Fruit fly (Drosophila melanogaster) whole organism, embryonic: ENCODE data around the gene Aatf.

ENCODE experiments used
- B-H2 ChIP-seq: fragments of 200-800 bp; sonication (Bioruptor generic); optimal IDR thresholded peaks from 2 replicates; lab custom pipeline; 2018; ENCODE audit warnings: missing biosample characterization, mild to moderate bottlenecking, missing genetic modification characterization
- Bgb ChIP-seq: fragments of 200-800 bp; sonication (Bioruptor generic); IDR thresholded peaks from 2 replicates; pipeline ENCODE4 v1.3.6; 2022; ENCODE audit warnings: missing biosample characterization, missing genetic modification characterization; ENCODE audit not compliant: partially characterized antibody
- CG12659 ChIP-seq: fragments of 200-800 bp; sonication (Bioruptor generic); optimal IDR thresholded peaks from 3 replicates; lab custom pipeline; 2017; ENCODE audit warnings: mild to moderate bottlenecking, missing biosample characterization, missing genetic modification reagents, missing genetic modification characterization
- CG12769 ChIP-seq: fragments of 200-800 bp; sonication (Bioruptor generic); optimal IDR thresholded peaks from 2 replicates; lab custom pipeline; 2019; ENCODE audit warnings: missing biosample characterization, mild to moderate bottlenecking, missing genetic modification characterization, moderate library complexity
- CG14014 ChIP-seq: fragments of 200-800 bp; sonication (Bioruptor generic); IDR thresholded peaks from 2 replicates; pipeline ENCODE4 v1.3.6; 2022; ENCODE audit warnings: missing biosample characterization, missing genetic modification characterization
- CG15479 ChIP-seq: fragments of 200-800 bp; sonication (Bioruptor generic); optimal IDR thresholded peaks from 3 replicates; lab custom pipeline; 2019; ENCODE audit warnings: missing biosample characterization, mild to moderate bottlenecking, missing genetic modification characterization, moderate library complexity
- CG17385 ChIP-seq: fragments of 200-800 bp; sonication (Bioruptor generic); optimal IDR thresholded peaks from 3 replicates; lab custom pipeline; 2018; ENCODE audit warnings: missing biosample characterization, mild to moderate bottlenecking, missing genetic modification characterization
- CG2129 ChIP-seq: fragments of 200-800 bp; sonication (Bioruptor generic); IDR thresholded peaks from 2 replicates; pipeline ENCODE4 v1.3.6; 2022; ENCODE audit warnings: missing biosample characterization, missing genetic modification characterization; ENCODE audit not compliant: partially characterized antibody
- CG4328 ChIP-seq: fragments of 200-800 bp; sonication (Bioruptor generic); optimal IDR thresholded peaks from 3 replicates; lab custom pipeline; 2017; ENCODE audit warnings: missing biosample characterization, missing genetic modification reagents, missing genetic modification characterization
- CG7928 ChIP-seq: fragments of 200-800 bp; sonication (Bioruptor generic); optimal IDR thresholded peaks from 2 replicates; lab custom pipeline; 2017; ENCODE audit warnings: missing biosample characterization, mild to moderate bottlenecking, missing genetic modification characterization
- CG7963 ChIP-seq: fragments of 200-800 bp; sonication (Bioruptor generic); IDR thresholded peaks from 3 replicates; pipeline ENCODE4 v1.3.6; 2022; ENCODE audit warnings: missing biosample characterization, missing genetic modification characterization; ENCODE audit not compliant: partially characterized antibody
- CG8290 ChIP-seq, 3 experiments: fragments of 200-800 bp; sonication (Bioruptor generic); optimal IDR thresholded peaks; 2 replicates each; lab custom pipeline; 2016 to 2019; ENCODE audit warnings: missing biosample characterization in 3 of 3, missing genetic modification characterization in 3 of 3, mild to moderate bottlenecking in 2 of 3, moderate library complexity in 1 of 3
- CG8478 ChIP-seq: fragments of >200 bp; optimal IDR thresholded peaks from 2 replicates; lab custom pipeline; 2018
- CG9797 ChIP-seq: fragments of 200-800 bp; sonication (Bioruptor generic); optimal IDR thresholded peaks from 3 replicates; lab custom pipeline; 2018; ENCODE audit warnings: missing biosample characterization, mild to moderate bottlenecking, missing genetic modification characterization
- CTCF ChIP-seq: fragments of 200-800 bp; sonication (Bioruptor generic); optimal IDR thresholded peaks from 2 replicates; lab custom pipeline; 2017; ENCODE audit warnings: missing biosample characterization, mild to moderate bottlenecking, missing genetic modification characterization, moderate library complexity
- Dad ChIP-seq: fragments of 200-800 bp; sonication (Bioruptor generic); optimal IDR thresholded peaks from 3 replicates; lab custom pipeline; 2016; ENCODE audit warnings: missing biosample characterization, missing genetic modification characterization
- Dll ChIP-seq: fragments of 200-800 bp; sonication (Bioruptor generic); IDR thresholded peaks from 4 replicates; pipeline ENCODE4 v1.3.6; 2022; ENCODE audit warnings: missing biosample characterization, missing genetic modification characterization; ENCODE audit not compliant: partially characterized antibody
- E2f1 ChIP-seq: fragments of 200-800 bp; sonication (Bioruptor generic); IDR thresholded peaks from 2 replicates; pipeline ENCODE4 v1.3.6; 2022; ENCODE audit warnings: missing biosample characterization, missing genetic modification characterization
- GATAe ChIP-seq: fragments of 200-800 bp; sonication (Bioruptor generic); conservative IDR thresholded peaks from 2 replicates; pipeline ENCODE4 v1.3.6; 2022; ENCODE audit warnings: missing biosample characterization, missing genetic modification characterization
- HmgD ChIP-seq: fragments of 200-800 bp; sonication (Bioruptor generic); optimal IDR thresholded peaks from 3 replicates; lab custom pipeline; 2016; ENCODE audit warnings: missing biosample characterization, missing genetic modification characterization
- Hr3 ChIP-seq: fragments of 200-800 bp; sonication (Bioruptor generic); optimal IDR thresholded peaks from 3 replicates; lab custom pipeline; 2016; ENCODE audit warnings: missing biosample characterization, missing genetic modification characterization
- Hr51 ChIP-seq, 2 experiments: fragments of 200-800 bp; sonication (Bioruptor generic); optimal IDR thresholded peaks; 2 replicates in 1 of 2; 3 replicates in 1 of 2; lab custom pipeline; 2016 to 2018; ENCODE audit warnings: missing biosample characterization in 2 of 2, missing genetic modification characterization in 2 of 2, mild to moderate bottlenecking in 1 of 2, moderate library complexity in 1 of 2
- Med ChIP-seq: fragments of 200-800 bp; sonication (Bioruptor generic); peaks from one replicate; lab custom pipeline; 2016; ENCODE audit warnings: missing biosample characterization, missing genetic modification characterization, mild to moderate bottlenecking, inconsistent platforms, moderate library complexity
- Meics ChIP-seq: fragments of 200-800 bp; sonication (Bioruptor generic); optimal IDR thresholded peaks from 2 replicates; lab custom pipeline; 2017; ENCODE audit warnings: missing biosample characterization, mild to moderate bottlenecking, missing genetic modification characterization
- NC2β ChIP-seq: fragments of 200-800 bp; sonication (Bioruptor generic); optimal IDR thresholded peaks from 2 replicates; lab custom pipeline; 2016; ENCODE audit warnings: missing biosample characterization, missing genetic modification characterization
- Opbp ChIP-seq: fragments of 200-800 bp; sonication (Bioruptor generic); IDR thresholded peaks from 3 replicates; pipeline ENCODE4 v1.3.6; 2022; ENCODE audit warnings: missing biosample characterization, missing genetic modification characterization; ENCODE audit not compliant: partially characterized antibody
- Rx ChIP-seq: fragments of 200-800 bp; sonication (Bioruptor generic); IDR thresholded peaks from 2 replicates; pipeline ENCODE4 v1.3.6; 2022; ENCODE audit warnings: missing biosample characterization, missing genetic modification characterization
- az2 ChIP-seq: fragments of 200-800 bp; sonication (Bioruptor generic); optimal IDR thresholded peaks from 3 replicates; lab custom pipeline; 2016; ENCODE audit warnings: missing biosample characterization, missing genetic modification characterization
- bbx ChIP-seq: fragments of 200-800 bp; sonication (Bioruptor generic); IDR thresholded peaks from 2 replicates; pipeline ENCODE4 v1.3.6; 2022; ENCODE audit warnings: missing biosample characterization, missing genetic modification characterization; ENCODE audit not compliant: partially characterized antibody
- bigmax ChIP-seq: fragments of 200-800 bp; sonication (Bioruptor generic); optimal IDR thresholded peaks from 2 replicates; lab custom pipeline; 2018; ENCODE audit warnings: missing biosample characterization, mild to moderate bottlenecking, missing genetic modification characterization
- btn ChIP-seq: fragments of 200-800 bp; sonication (Bioruptor generic); optimal IDR thresholded peaks from 2 replicates; lab custom pipeline; 2016; ENCODE audit warnings: missing biosample characterization, missing genetic modification characterization
- crc ChIP-seq: fragments of 200-800 bp; sonication (Bioruptor generic); optimal IDR thresholded peaks from 2 replicates; lab custom pipeline; 2016; ENCODE audit warnings: missing biosample characterization, missing genetic modification characterization
- dan ChIP-seq: fragments of 200-800 bp; sonication (Bioruptor generic); IDR thresholded peaks from 2 replicates; pipeline ENCODE4 v1.3.6; 2022; ENCODE audit warnings: missing biosample characterization, missing genetic modification characterization
- exex ChIP-seq: fragments of 200-800 bp; sonication (Bioruptor generic); optimal IDR thresholded peaks from 4 replicates; lab custom pipeline; 2018; ENCODE audit warnings: missing biosample characterization, mild to moderate bottlenecking, missing genetic modification characterization, moderate library complexity
- fu2 ChIP-seq: fragments of 200-800 bp; sonication (Bioruptor generic); optimal IDR thresholded peaks from 2 replicates; lab custom pipeline; 2016; ENCODE audit warnings: missing biosample characterization, missing genetic modification characterization
- grn ChIP-seq: fragments of 200-800 bp; sonication (Bioruptor generic); optimal IDR thresholded peaks from 3 replicates; lab custom pipeline; 2017; ENCODE audit warnings: missing biosample characterization, missing genetic modification characterization
- ken ChIP-seq: fragments of 200-800 bp; sonication (Bioruptor generic); IDR thresholded peaks from 3 replicates; pipeline ENCODE4 v1.3.6; 2022; ENCODE audit warnings: missing biosample characterization, missing genetic modification characterization
- maf-S ChIP-seq: fragments of 200-800 bp; sonication (Bioruptor generic); optimal IDR thresholded peaks from 2 replicates; lab custom pipeline; 2016; ENCODE audit warnings: missing biosample characterization, missing genetic modification characterization
- org-1 ChIP-seq: fragments of 200-800 bp; sonication (Bioruptor generic); optimal IDR thresholded peaks from 2 replicates; lab custom pipeline; 2017; ENCODE audit warnings: missing biosample characterization, missing genetic modification characterization
- repo ChIP-seq: fragments of 200-800 bp; sonication (Bioruptor generic); optimal IDR thresholded peaks from 2 replicates; lab custom pipeline; 2016; ENCODE audit warnings: missing biosample characterization, missing genetic modification characterization
- rib ChIP-seq: fragments of 200-800 bp; sonication (Bioruptor generic); IDR thresholded peaks from 2 replicates; pipeline ENCODE4 v1.3.6; 2022; ENCODE audit warnings: missing biosample characterization, missing genetic modification characterization
- salm ChIP-seq: fragments of 200-800 bp; sonication (Bioruptor generic); optimal IDR thresholded peaks from 2 replicates; lab custom pipeline; 2018; ENCODE audit warnings: missing biosample characterization, mild to moderate bottlenecking, missing genetic modification characterization
- sc ChIP-seq, 3 experiments: fragments of >200 bp in 2 of 3; fragments of 200-800 bp in 1 of 3; sonication (Bioruptor generic) in 1 of 3; optimal IDR thresholded peaks; 2 replicates in 2 of 3; 3 replicates in 1 of 3; lab custom pipeline; 2017; ENCODE audit warnings: mild to moderate bottlenecking in 1 of 3, missing biosample characterization in 1 of 3, missing genetic modification characterization in 1 of 3, missing genetic modification reagents in 1 of 3
- sna ChIP-seq: fragments of 200-800 bp; sonication (Bioruptor generic); IDR thresholded peaks from 2 replicates; pipeline ENCODE4 v1.3.6; 2022; ENCODE audit warnings: missing biosample characterization, missing genetic modification characterization; ENCODE audit not compliant: partially characterized antibody
- tll ChIP-seq, 2 experiments: fragments of 200-800 bp in 1 of 2; fragments of >200 bp in 1 of 2; sonication (Bioruptor generic) in 1 of 2; optimal IDR thresholded peaks; 2 replicates each; lab custom pipeline; 2017 to 2019; ENCODE audit warnings: missing biosample characterization in 2 of 2, missing genetic modification characterization in 2 of 2, mild to moderate bottlenecking in 1 of 2, moderate library complexity in 1 of 2
- vnd ChIP-seq: fragments of 200-800 bp; sonication (Bioruptor generic); IDR thresholded peaks from 3 replicates; pipeline ENCODE4 v1.3.6; 2022; ENCODE audit warnings: missing biosample characterization, missing genetic modification characterization; ENCODE audit not compliant: partially characterized antibody
- wek ChIP-seq: fragments of 200-800 bp; sonication (Bioruptor generic); optimal IDR thresholded peaks from 3 replicates; lab custom pipeline; 2018; ENCODE audit warnings: missing biosample characterization, mild to moderate bottlenecking, missing genetic modification characterization, moderate library complexity

The Aatf gene

dm6 chr2L:6723750-6724503, 6.5 kb downstream of the Aatf start, which contains the start of gene Liprin-alpha (continued):
- no peak for TF ChIP-seq Hr3
- no peak for TF ChIP-seq bigmax (GFP tag; lab: Kevin White, UChicago)
- no peak for TF ChIP-seq tll (GFP tag; optimal IDR thresholded peaks at IDR 0.05; lab: Kevin White, UChicago)
- peak; percentile 79 for TF ChIP-seq Med
- no peak for TF ChIP-seq NC2β
- no peak for TF ChIP-seq dan (GFP tag; lab: Robert Waterston, UW)
- no peak for TF ChIP-seq repo (GFP tag; lab: Kevin White, UChicago)
- TF ChIP-seq exex, result no peak
- TF ChIP-seq rib (GFP tag; lab: Robert Waterston, UW), result 0 out of 2 replicates have a peak, but pooled peaks have one; percentile 33
- no peak for TF ChIP-seq CG12659 (GFP tag; lab: Kevin White, UChicago)
- no peak for TF ChIP-seq sc (optimal IDR thresholded peaks at IDR 0.05; lab: Kevin White, UChicago)
- no peak for TF ChIP-seq sc (GFP tag; optimal IDR thresholded peaks at IDR 0.05; lab: Kevin White, UChicago)
- no peak for TF ChIP-seq Hr51 (GFP tag; optimal IDR thresholded peaks at IDR 0.05; lab: Kevin White, UChicago)
- TF ChIP-seq org-1 (GFP tag; lab: Kevin White, UChicago), result no peak
- TF ChIP-seq btn (GFP tag; lab: Kevin White, UChicago), result no peak
- TF ChIP-seq fu2 (GFP tag; lab: Kevin White, UChicago), result no peak
- TF ChIP-seq CG8290 (GFP tag; optimal IDR thresholded peaks at IDR 0.05; lab: Kevin White, UChicago), result no peak
- TF ChIP-seq CG8290 (tag; optimal IDR thresholded peaks at IDR 0.05; lab: Kevin White, UChicago), result no peak
- no peak for TF ChIP-seq sna (GFP tag; lab: Robert Waterston, UW)
- TF ChIP-seq B-H2, result no peak
- no peak for TF ChIP-seq grn
- TF ChIP-seq maf-S (GFP tag; lab: Kevin White, UChicago), result no peak
- no peak for TF ChIP-seq crc (GFP tag; lab: Kevin White, UChicago)
- no peak for TF ChIP-seq Dad (GFP tag; lab: Kevin White, UChicago)
- peak; percentile 86 for TF ChIP-seq CG7928
- no peak for TF ChIP-seq HmgD
- no peak for TF ChIP-seq Rx (GFP tag; lab: Robert Waterston, UW)
- no peak for TF ChIP-seq CG4328 (GFP tag; lab: Kevin White, UChicago)
- TF ChIP-seq wek (GFP tag; lab: Kevin White, UChicago), result no peak
- no peak for TF ChIP-seq CG14014 (GFP tag; lab: Robert Waterston, UW)
- TF ChIP-seq Meics (GFP tag; lab: Kevin White, UChicago), result no peak
- TF ChIP-seq CG17385 (GFP tag; lab: Kevin White, UChicago), result no peak
- TF ChIP-seq GATAe (GFP tag; lab: Robert Waterston, UW), result peak; percentile 80
- no peak for TF ChIP-seq CTCF (GFP tag; lab: Kevin White, UChicago)
- no peak for TF ChIP-seq salm (tag; lab: Kevin White, UChicago)
- TF ChIP-seq Opbp, result peak; percentile 29; the same call in 1 of the 3 replicates
- peak; percentile 88 for TF ChIP-seq CG8478
- no peak for TF ChIP-seq CG2129 (GFP tag; lab: Robert Waterston, UW)

- TF ChIP-seq CG9797 (no peak), bbx (GFP tag; lab: Robert Waterston, UW) (no peak), CG12769 (tag; lab: Kevin White, UChicago) (no peak), B-H2 (no peak), az2 (GFP tag; lab: Kevin White, UChicago) (no peak), CG7963 (GFP tag; lab: Robert Waterston, UW) (no peak), CG15479 (GFP tag; lab: Kevin White, UChicago) (no peak), ken (GFP tag; lab: Robert Waterston, UW) (no peak), vnd (GFP tag; lab: Robert Waterston, UW) (no peak), E2f1 (GFP tag; lab: Robert Waterston, UW) (no peak), Bgb (GFP tag; lab: Robert Waterston, UW) (no peak), Dll (GFP tag; lab: Robert Waterston, UW) (no peak)
Measured at dm6 chr2L:6732566-6732965, 15.1 kb downstream of the Aatf start, which contains the start of gene TTLL3B. TSS of gene TTLL3B (plus strand) at chr2L:6732866.
